ENCODE assay signal across 7 worm cellular contexts in the genomic region with DNA sequence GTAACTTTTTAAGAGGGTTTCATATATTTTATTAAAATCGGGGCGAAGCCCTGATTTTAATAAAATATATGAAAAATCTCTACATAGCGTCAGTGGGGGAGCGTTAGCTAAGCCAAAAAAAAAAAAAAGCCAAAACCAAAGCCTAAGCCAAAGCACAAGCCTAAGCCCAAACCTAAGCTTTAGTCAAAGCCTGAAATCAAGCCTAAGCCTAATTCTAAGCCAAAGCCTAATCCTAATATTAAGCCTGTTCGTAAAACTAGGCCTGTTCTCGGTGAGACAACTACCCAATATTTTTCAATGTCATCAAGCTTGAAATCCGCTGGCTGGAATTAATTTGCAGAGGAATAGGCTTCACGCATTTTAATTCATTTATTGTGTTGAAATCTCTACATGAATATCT.
A peak's percentile ranks its signal among the peaks of the same experiment; 100 is the strongest.
TF ChIP-seq lines count a peak whose summit lies in the region.

No protein-coding gene starts in this region.

TF ChIP-seq in whole organism, L1 larva, 84 proteins besides CTCF, POLR2A, EP300 and RAD21:
- TF ChIP-seq ama-1 (optimal IDR thresholded peaks at IDR 0.05; lab: Kevin White, UChicago) (peak; percentile 50), aly-2 (tag; optimal IDR thresholded peaks at IDR 0.05; lab: Kevin White, UChicago) (no peak), ceh-63 (GFP tag; optimal IDR thresholded peaks at IDR 0.05; lab: Kevin White, UChicago) (no peak), grh-1 (GFP tag; IDR thresholded peaks at IDR 0.05; lab: Robert Waterston, UW) (no peak), egl-27 (tag; optimal IDR thresholded peaks at IDR 0.05; lab: Kevin White, UChicago) (no peak), efl-1 (optimal IDR thresholded peaks at IDR 0.05; lab: Kevin White, UChicago) (no peak), efl-1 (GFP tag; optimal IDR thresholded peaks at IDR 0.05 in 1 of 2; lab: Kevin White, UChicago) (peak in 1 of 2 experiments; percentile 86)

TF ChIP-seq in whole organism, L2 larva, 48 proteins besides CTCF, POLR2A, EP300 and RAD21:
- TF ChIP-seq ZK546.5 (tag; optimal IDR thresholded peaks at IDR 0.05; lab: Kevin White, UChicago) (no peak), skn-1 (tag; optimal IDR thresholded peaks at IDR 0.05; lab: Kevin White, UChicago) (no peak), lsy-2 (tag; optimal IDR thresholded peaks at IDR 0.05; lab: Kevin White, UChicago) (no peak), dmd-4 (tag; optimal IDR thresholded peaks at IDR 0.05; lab: Kevin White, UChicago) (no peak), ama-1 (optimal IDR thresholded peaks at IDR 0.05; lab: Kevin White, UChicago) (peak; percentile 23), sma-9 (GFP tag; optimal IDR thresholded peaks at IDR 0.05; lab: Kevin White, UChicago) (no peak), sma-9 (tag; optimal IDR thresholded peaks at IDR 0.05; lab: Kevin White, UChicago) (no peak)
TF ChIP-seq in whole organism, L2 larva: peak in this region for 1.

TF ChIP-seq in whole organism, L3 larva, 47 proteins besides CTCF, POLR2A, EP300 and RAD21:
- TF ChIP-seq ama-1 (optimal IDR thresholded peaks at IDR 0.05; lab: Kevin White, UChicago) (peak; percentile 80), ceh-82 (tag; optimal IDR thresholded peaks at IDR 0.05; lab: Kevin White, UChicago) (no peak)

TF ChIP-seq in whole organism, L4 larva, 104 proteins besides CTCF, POLR2A, EP300 and RAD21:
- TF ChIP-seq lin-38 (GFP tag; IDR thresholded peaks at IDR 0.05; lab: Robert Waterston, UW) (peak; percentile 49), snpc-1.2 (GFP tag; IDR thresholded peaks at IDR 0.05; lab: Robert Waterston, UW) (no peak), lsy-2 (tag; optimal IDR thresholded peaks at IDR 0.05; lab: Kevin White, UChicago) (peak in 1 of 2 experiments; percentile 3), nhr-41 (GFP tag; IDR thresholded peaks at IDR 0.05; lab: Robert Waterston, UW) (no peak), dmd-8 (GFP tag; IDR thresholded peaks at IDR 0.05; lab: Robert Waterston, UW) (no peak), lin-15B (tag; optimal IDR thresholded peaks at IDR 0.05; lab: Kevin White, UChicago) (no peak), sdz-12 (GFP tag; optimal IDR thresholded peaks at IDR 0.05; lab: Kevin White, UChicago) (no peak), php-3 (GFP tag; IDR thresholded peaks at IDR 0.05; lab: Robert Waterston, UW) (0 out of 2 replicates have a peak, but pooled peaks have one; percentile 8), nhr-76 (tag; optimal IDR thresholded peaks at IDR 0.05; lab: Kevin White, UChicago) (no peak), mep-1 (tag; optimal IDR thresholded peaks at IDR 0.05; lab: Kevin White, UChicago) (no peak)

TF ChIP-seq in whole organism, early embryonic, 17 proteins besides CTCF, POLR2A, EP300 and RAD21:
- TF ChIP-seq ceh-36 (tag; optimal IDR thresholded peaks at IDR 0.05; lab: Kevin White, UChicago): peak; percentile 31
- TF ChIP-seq scrt-1 (GFP tag; IDR thresholded peaks at IDR 0.05; lab: Robert Waterston, UW): no peak

TF ChIP-seq in whole organism, late embryonic, 69 proteins besides CTCF, POLR2A, EP300 and RAD21:
- no peak for TF ChIP-seq ztf-16 (tag; optimal IDR thresholded peaks at IDR 0.05; lab: Kevin White, UChicago)
- no peak for TF ChIP-seq fax-1 (tag; optimal IDR thresholded peaks at IDR 0.05; lab: Kevin White, UChicago)
- TF ChIP-seq hlh-8 (tag; optimal IDR thresholded peaks at IDR 0.05; lab: Kevin White, UChicago): no peak
- peak; percentile 53 for TF ChIP-seq dve-1 (tag; optimal IDR thresholded peaks at IDR 0.05; lab: Kevin White, UChicago)
- no peak for TF ChIP-seq syd-9 (tag; optimal IDR thresholded peaks at IDR 0.05; lab: Kevin White, UChicago)
- no peak for TF ChIP-seq ceh-9 (tag; optimal IDR thresholded peaks at IDR 0.05; lab: Kevin White, UChicago)
- no peak for TF ChIP-seq elt-2 (tag; optimal IDR thresholded peaks at IDR 0.05; lab: Kevin White, UChicago)
- no peak for TF ChIP-seq ahr-1 (tag; optimal IDR thresholded peaks at IDR 0.05; lab: Kevin White, UChicago)
- TF ChIP-seq tbx-7 (tag; optimal IDR thresholded peaks at IDR 0.05; lab: Kevin White, UChicago): no peak
- TF ChIP-seq ama-1 (optimal IDR thresholded peaks at IDR 0.05; lab: Kevin White, UChicago): peak; percentile 53
- no peak for TF ChIP-seq unc-55 (GFP tag; optimal IDR thresholded peaks at IDR 0.05; lab: Kevin White, UChicago)
TF ChIP-seq in whole organism, late embryonic: peak in this region for 2.

TF ChIP-seq in whole organism, young adult, 124 proteins besides CTCF, POLR2A, EP300 and RAD21:
- TF ChIP-seq hmg-1.2 (GFP tag; IDR thresholded peaks at IDR 0.05; lab: Robert Waterston, UW) (0 out of 2 replicates have a peak, but pooled peaks have one; percentile 17), ama-1 (optimal IDR thresholded peaks at IDR 0.05; lab: Kevin White, UChicago) (no peak), ama-1 (GFP tag; optimal IDR thresholded peaks at IDR 0.05; lab: Kevin White, UChicago) (no peak)
